Fruit fly (Drosophila melanogaster) whole organism, pupa: ENCODE results near the gene CG11370.

Experiments
- CG10348 ChIP-seq: fragments of 200-800 bp; sonication (Bioruptor generic); IDR thresholded peaks from 2 replicates; pipeline ENCODE4 v1.3.6; 2022; ENCODE audit warnings: missing biosample characterization, missing genetic modification characterization
- CG13204 ChIP-seq: fragments of 200-800 bp; sonication (Bioruptor generic); optimal IDR thresholded peaks from 2 replicates; lab custom pipeline; 2018; ENCODE audit warnings: missing biosample characterization, mild to moderate bottlenecking, missing genetic modification characterization, moderate library complexity
- CG17806 ChIP-seq: fragments of 200-800 bp; sonication (Bioruptor generic); optimal IDR thresholded peaks from 2 replicates; lab custom pipeline; 2018; ENCODE audit warnings: missing biosample characterization, mild to moderate bottlenecking, missing genetic modification characterization, moderate library complexity
- CG32121 ChIP-seq: fragments of 200-800 bp; sonication (Bioruptor generic); IDR thresholded peaks from 2 replicates; pipeline ENCODE4 v1.3.6; 2022; ENCODE audit warnings: missing biosample characterization, missing genetic modification characterization
- CG34367 ChIP-seq: fragments of 200-800 bp; sonication (Bioruptor generic); optimal IDR thresholded peaks from 2 replicates; lab custom pipeline; 2018; ENCODE audit warnings: missing biosample characterization, mild to moderate bottlenecking, missing genetic modification characterization
- CG4496 ChIP-seq: fragments of 200-800 bp; sonication (Bioruptor generic); IDR thresholded peaks from 3 replicates; pipeline ENCODE4 v1.3.6; 2022; ENCODE audit warnings: missing biosample characterization, missing genetic modification characterization
- CG8159 ChIP-seq: fragments of 200-800 bp; sonication (Bioruptor generic); optimal IDR thresholded peaks from 3 replicates; lab custom pipeline; 2018; ENCODE audit warnings: missing biosample characterization, mild to moderate bottlenecking, missing genetic modification characterization, moderate library complexity
- CG9948 ChIP-seq: fragments of 200-800 bp; sonication (Bioruptor generic); optimal IDR thresholded peaks from 2 replicates; lab custom pipeline; 2018; ENCODE audit warnings: missing biosample characterization, mild to moderate bottlenecking, missing genetic modification characterization, moderate library complexity
- D1 ChIP-seq: fragments of 200-800 bp; sonication (Bioruptor generic); optimal IDR thresholded peaks from 2 replicates; lab custom pipeline; 2018; ENCODE audit warnings: missing biosample characterization, mild to moderate bottlenecking, missing genetic modification characterization, moderate library complexity
- EcR ChIP-seq: fragments of 200-800 bp; sonication (Bioruptor generic); optimal IDR thresholded peaks from 3 replicates; lab custom pipeline; 2019; ENCODE audit warnings: missing biosample characterization, missing genetic modification characterization, mild to moderate bottlenecking, moderate library complexity, missing genetic modification reagents
- Snoo ChIP-seq: fragments of 200-800 bp; sonication (Bioruptor generic); optimal IDR thresholded peaks from 3 replicates; lab custom pipeline; 2017; ENCODE audit warnings: missing biosample characterization, mild to moderate bottlenecking, missing genetic modification characterization, inconsistent platforms
- gl ChIP-seq: fragments of 200-800 bp; sonication (Bioruptor generic); optimal IDR thresholded peaks from 2 replicates; lab custom pipeline; 2018; ENCODE audit warnings: missing biosample characterization, mild to moderate bottlenecking, missing genetic modification characterization
- rn ChIP-seq: fragments of 200-800 bp; sonication (Bioruptor generic); IDR thresholded peaks from 2 replicates; pipeline ENCODE4 v1.3.6; 2022; ENCODE audit warnings: missing biosample characterization, missing genetic modification characterization

dm6 chr3L:22742121-22742531 lies 30.2 kb downstream of the CG11370 start:
- no peak for TF ChIP-seq CG9948 (tag; lab: Kevin White, UChicago)
- TF ChIP-seq CG10348, result no peak
- no peak for TF ChIP-seq gl (tag; lab: Kevin White, UChicago)
- TF ChIP-seq D1 (tag; lab: Kevin White, UChicago), result no peak
- TF ChIP-seq CG32121 (GFP tag; lab: Robert Waterston, UW), result no peak
- TF ChIP-seq CG8159 (tag; lab: Kevin White, UChicago), result no peak
- TF ChIP-seq EcR (GFP tag; lab: Kevin White, UChicago), result peak; percentile 17
- TF ChIP-seq CG17806, result no peak
- no peak for TF ChIP-seq CG34367 (tag; lab: Kevin White, UChicago)
- TF ChIP-seq CG13204 (GFP tag; lab: Kevin White, UChicago), result peak; percentile 77
- TF ChIP-seq rn, result no peak
- peak; percentile 74; the same call in 2 of the 3 replicates for TF ChIP-seq CG4496 (GFP tag; lab: Robert Waterston, UW)
- TF ChIP-seq Snoo (tag; lab: Kevin White, UChicago), result no peak
